Worm (Caenorhabditis elegans) whole organism, late embryonic: ENCODE data around the gene F54H5.14.

Source experiments
- F13H6.1 ChIP-seq: sonication (generic microtip); optimal IDR thresholded peaks from 2 replicates; lab custom pipeline; 2016; ENCODE audit warnings: missing genetic modification characterization, missing compliant biosample characterization
- ama-1 ChIP-seq: fragments of 150-350 bp; optimal IDR thresholded peaks from 2 replicates; lab custom pipeline; 2014
- ceh-9 ChIP-seq: sonication (generic microtip); optimal IDR thresholded peaks from 2 replicates; lab custom pipeline; 2016; ENCODE audit warnings: mild to moderate bottlenecking, missing genetic modification characterization, inconsistent platforms, missing compliant biosample characterization
- elt-4 ChIP-seq: sonication (generic microtip); optimal IDR thresholded peaks from 2 replicates; lab custom pipeline; 2016; ENCODE audit warnings: missing genetic modification characterization, missing compliant biosample characterization
- fax-1 ChIP-seq: sonication (generic microtip); optimal IDR thresholded peaks from 2 replicates; lab custom pipeline; 2016; ENCODE audit warnings: missing genotype, missing genetic modification characterization, missing compliant biosample characterization
- hlh-30 ChIP-seq: sonication (generic microtip); optimal IDR thresholded peaks from 2 replicates; lab custom pipeline; 2017; ENCODE audit warnings: antibody characterized with exemption, missing genetic modification characterization, missing compliant biosample characterization; ENCODE audit not compliant: insufficient read depth
- hlh-8 ChIP-seq: sonication (generic microtip); optimal IDR thresholded peaks from 2 replicates; lab custom pipeline; 2016; ENCODE audit warnings: missing genotype, missing genetic modification characterization, missing compliant biosample characterization
- nhr-232 ChIP-seq: sonication (generic microtip); optimal IDR thresholded peaks from 2 replicates; lab custom pipeline; 2016; ENCODE audit warnings: missing genetic modification characterization, missing compliant biosample characterization
- pag-3 ChIP-seq: sonication (generic microtip); optimal IDR thresholded peaks from 2 replicates; lab custom pipeline; 2016; ENCODE audit warnings: missing compliant biosample characterization, missing genetic modification characterization, borderline replicate concordance
- pha-4 ChIP-seq: fragments of 150-350 bp; optimal IDR thresholded peaks from 2 replicates; lab custom pipeline; 2018; ENCODE audit warnings: missing biosample characterization, missing genetic modification reagents, missing genetic modification characterization
- pqm-1 ChIP-seq: sonication (generic microtip); optimal IDR thresholded peaks from 2 replicates; lab custom pipeline; 2016; ENCODE audit warnings: missing genetic modification characterization, missing compliant biosample characterization
- unc-55 ChIP-seq: sonication (generic microtip); optimal IDR thresholded peaks from 2 replicates; lab custom pipeline; 2017; ENCODE audit warnings: missing biosample characterization, missing genetic modification reagents, missing genetic modification characterization

DNA sequence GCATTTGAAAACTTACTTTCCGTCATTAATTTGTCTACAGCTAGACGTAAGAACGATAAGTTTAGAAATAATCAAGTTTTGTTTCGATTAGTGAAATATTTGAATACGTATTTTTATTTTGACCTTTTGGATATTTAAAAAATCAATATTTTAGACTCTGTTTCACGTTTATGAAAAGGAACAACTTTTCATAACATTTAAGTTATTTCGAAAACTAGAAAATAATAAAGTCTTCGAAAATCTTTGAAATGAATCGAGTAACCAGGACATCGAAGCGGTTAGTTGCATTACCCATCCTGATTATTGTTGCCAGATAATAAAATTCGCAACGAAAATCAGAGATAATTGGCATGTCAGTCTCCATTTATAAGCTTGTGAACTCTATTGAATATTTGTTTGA lies 44.0 kb downstream of the F54H5.14 start, which contains the start of gene C56C10.6:
- TF ChIP-seq fax-1 (tag; lab: Kevin White, UChicago), result no peak
- TF ChIP-seq pha-4 (tag; lab: Kevin White, UChicago), result no peak
- no peak for TF ChIP-seq pag-3 (tag; lab: Kevin White, UChicago)
- no peak for TF ChIP-seq hlh-8 (tag; lab: Kevin White, UChicago)
- TF ChIP-seq nhr-232, result no peak
- TF ChIP-seq hlh-30 (tag; lab: Kevin White, UChicago), result no peak
- no peak for TF ChIP-seq ama-1 (lab: Kevin White, UChicago)
- TF ChIP-seq ceh-9 (tag; lab: Kevin White, UChicago), result no peak
- TF ChIP-seq pqm-1 (tag; lab: Kevin White, UChicago), result no peak
- no peak for TF ChIP-seq unc-55 (GFP tag; lab: Kevin White, UChicago)
- no peak for TF ChIP-seq elt-4
- no peak for TF ChIP-seq F13H6.1 (tag; lab: Kevin White, UChicago)
